Worm (Caenorhabditis elegans): ENCODE results near the gene bath-10.

- TF ChIP-seq ama-1 (optimal IDR thresholded peaks at IDR 0.05) (no peak), B0310.2 (tag; optimal IDR thresholded peaks at IDR 0.05) (no peak), flt-1 (GFP tag; IDR thresholded peaks at IDR 0.05) (no peak), hmbx-1 (tag; optimal IDR thresholded peaks at IDR 0.05) (no peak), ceh-36 (tag; optimal IDR thresholded peaks at IDR 0.05) (no peak), tbx-11 (GFP tag; IDR thresholded peaks at IDR 0.05) (no peak)
These were observed 39.6 kb downstream of the bath-10 start, which contains the start of the genes F18A12.7 and F18A12.2 for ce11 chrII:3414383-3414910.
